Fruit fly (Drosophila melanogaster) whole organism, prepupa: Measurements from ENCODE around the gene CG17107.

ENCODE experiments used
- Blimp-1 ChIP-seq: fragments of 200-800 bp; sonication (Bioruptor generic); optimal IDR thresholded peaks from 3 replicates; lab custom pipeline; 2017; ENCODE audit warnings: missing biosample characterization, missing genetic modification characterization, mild to moderate bottlenecking, moderate library complexity, missing genetic modification reagents
- CG10631 ChIP-seq: fragments of 200-800 bp; sonication (Bioruptor generic); optimal IDR thresholded peaks from 2 replicates; lab custom pipeline; 2016; ENCODE audit warnings: missing biosample characterization, missing genetic modification characterization
- CG10669 ChIP-seq: fragments of 200-800 bp; sonication (Bioruptor generic); optimal IDR thresholded peaks from 3 replicates; lab custom pipeline; 2018; ENCODE audit warnings: missing biosample characterization, mild to moderate bottlenecking, missing genetic modification characterization, moderate library complexity
- CG11294 ChIP-seq: fragments of 200-800 bp; sonication (Bioruptor generic); IDR thresholded peaks from 2 replicates; pipeline ENCODE4 v1.3.6; 2022; ENCODE audit warnings: missing biosample characterization, missing genetic modification characterization
- CG11902 ChIP-seq: fragments of 200-800 bp; sonication (Bioruptor generic); optimal IDR thresholded peaks from 3 replicates; lab custom pipeline; 2016; ENCODE audit warnings: missing biosample characterization, missing genetic modification characterization
- CG15336 ChIP-seq: fragments of 200-800 bp; sonication (Bioruptor generic); IDR thresholded peaks from 2 replicates; pipeline ENCODE4 v1.3.6; 2022; ENCODE audit warnings: missing biosample characterization, missing genetic modification characterization
- CG1621 ChIP-seq: fragments of 200-800 bp; sonication (Bioruptor generic); optimal IDR thresholded peaks from 3 replicates; lab custom pipeline; 2018; ENCODE audit warnings: missing biosample characterization, mild to moderate bottlenecking, missing genetic modification characterization
- CG16779 ChIP-seq: fragments of 200-800 bp; sonication (Bioruptor generic); optimal IDR thresholded peaks from 3 replicates; lab custom pipeline; 2017; ENCODE audit warnings: missing biosample characterization, mild to moderate bottlenecking, missing genetic modification characterization
- CG3032 ChIP-seq: fragments of 200-800 bp; optimal IDR thresholded peaks from 2 replicates; lab custom pipeline; 2019; ENCODE audit warnings: missing biosample characterization, mild to moderate bottlenecking, missing genetic modification characterization, moderate library complexity
- CG31627 ChIP-seq: fragments of 200-800 bp; sonication (Bioruptor generic); optimal IDR thresholded peaks from 3 replicates; lab custom pipeline; 2016; ENCODE audit warnings: missing biosample characterization, missing genetic modification characterization
- CG32006 ChIP-seq: fragments of 200-800 bp; sonication (Bioruptor generic); optimal IDR thresholded peaks from 3 replicates; lab custom pipeline; 2017; ENCODE audit warnings: missing biosample characterization, mild to moderate bottlenecking, missing genetic modification characterization
- CG34406 ChIP-seq: fragments of 200-800 bp; sonication (Bioruptor generic); optimal IDR thresholded peaks from 3 replicates; lab custom pipeline; 2016; ENCODE audit warnings: missing biosample characterization, missing genetic modification characterization
- CG3919 ChIP-seq: fragments of 200-800 bp; sonication (Bioruptor generic); optimal IDR thresholded peaks from 3 replicates; lab custom pipeline; 2016; ENCODE audit warnings: missing biosample characterization, missing genetic modification characterization
- CG4318 ChIP-seq: fragments of 200-800 bp; sonication (Bioruptor generic); optimal IDR thresholded peaks from 3 replicates; lab custom pipeline; 2017; ENCODE audit warnings: missing biosample characterization, mild to moderate bottlenecking, missing genetic modification characterization
- CG6163 ChIP-seq: fragments of 200-800 bp; sonication (Bioruptor generic); IDR thresholded peaks from 3 replicates; pipeline ENCODE4 v1.3.6; 2022; ENCODE audit warnings: missing biosample characterization, missing genetic modification characterization
- CG6276 ChIP-seq: fragments of 200-800 bp; sonication (Bioruptor generic); optimal IDR thresholded peaks from 2 replicates; lab custom pipeline; 2017; ENCODE audit warnings: missing biosample characterization, mild to moderate bottlenecking, missing genetic modification characterization
- CG6792 ChIP-seq: fragments of 200-800 bp; sonication (Bioruptor generic); optimal IDR thresholded peaks from 3 replicates; lab custom pipeline; 2016; ENCODE audit warnings: missing biosample characterization, missing genetic modification characterization
- CG6854 ChIP-seq: fragments of 200-800 bp; sonication (Bioruptor generic); optimal IDR thresholded peaks from 2 replicates; lab custom pipeline; 2017; ENCODE audit warnings: missing biosample characterization, mild to moderate bottlenecking, missing genetic modification characterization
- CG7368 ChIP-seq: fragments of 200-800 bp; sonication (Bioruptor generic); optimal IDR thresholded peaks from 3 replicates; lab custom pipeline; 2016; ENCODE audit warnings: missing biosample characterization, missing genetic modification characterization
- CG8119 ChIP-seq: fragments of 200-800 bp; sonication (Bioruptor generic); IDR thresholded peaks from 3 replicates; pipeline ENCODE4 v1.3.6; 2022; ENCODE audit warnings: missing biosample characterization, missing genetic modification characterization
- CG8319 ChIP-seq: fragments of 200-800 bp; sonication (Bioruptor generic); optimal IDR thresholded peaks from 3 replicates; lab custom pipeline; 2016; ENCODE audit warnings: missing biosample characterization, missing genetic modification characterization
- CG9139 ChIP-seq: fragments of 200-800 bp; sonication (Bioruptor generic); optimal IDR thresholded peaks from 3 replicates; lab custom pipeline; 2017; ENCODE audit warnings: missing biosample characterization, mild to moderate bottlenecking, missing genetic modification characterization
- Eip75B ChIP-seq: fragments of 200-800 bp; sonication (Bioruptor generic); optimal IDR thresholded peaks from 3 replicates; lab custom pipeline; 2016; ENCODE audit warnings: missing biosample characterization, missing genetic modification characterization
- Eip78C ChIP-seq: fragments of 200-800 bp; sonication (Bioruptor generic); peaks from one replicate; lab custom pipeline; 2016; ENCODE audit warnings: missing biosample characterization, missing genetic modification characterization
- Eip93F ChIP-seq: fragments of 200-800 bp; sonication (Bioruptor generic); optimal IDR thresholded peaks from 2 replicates; lab custom pipeline; 2016; ENCODE audit warnings: missing biosample characterization, mild to moderate bottlenecking, missing genetic modification characterization
- Ets21C ChIP-seq: fragments of 200-800 bp; sonication (Bioruptor generic); optimal IDR thresholded peaks from 3 replicates; lab custom pipeline; 2016; ENCODE audit warnings: missing biosample characterization, missing genetic modification characterization
- Ets96B ChIP-seq: fragments of 200-800 bp; optimal IDR thresholded peaks from 2 replicates; lab custom pipeline; 2019; ENCODE audit warnings: missing biosample characterization, mild to moderate bottlenecking, missing genetic modification characterization, moderate library complexity
- Gug ChIP-seq: fragments of 200-800 bp; sonication (Bioruptor generic); IDR thresholded peaks from 2 replicates; pipeline ENCODE4 v1.3.6; 2022; ENCODE audit warnings: missing biosample characterization, missing genetic modification characterization
- Hr38 ChIP-seq: sonication (Bioruptor generic); optimal IDR thresholded peaks from 2 replicates; lab custom pipeline; 2016; ENCODE audit warnings: missing biosample characterization, missing genetic modification characterization
- Hr39 ChIP-seq: fragments of 200-800 bp; sonication (Bioruptor generic); optimal IDR thresholded peaks from 2 replicates; lab custom pipeline; 2016; ENCODE audit warnings: missing biosample characterization, missing genetic modification characterization
- Lpt ChIP-seq: fragments of 200-800 bp; sonication (Bioruptor generic); optimal IDR thresholded peaks from 3 replicates; lab custom pipeline; 2016; ENCODE audit warnings: missing biosample characterization, missing genetic modification characterization
- Met ChIP-seq: fragments of 200-800 bp; sonication (Bioruptor generic); optimal IDR thresholded peaks from 3 replicates; lab custom pipeline; 2016; ENCODE audit warnings: missing biosample characterization, missing genetic modification characterization
- OdsH ChIP-seq: fragments of 200-800 bp; sonication (Bioruptor generic); optimal IDR thresholded peaks from 3 replicates; lab custom pipeline; 2016; ENCODE audit warnings: missing biosample characterization, missing genetic modification characterization
- Sox102F ChIP-seq: fragments of 200-800 bp; sonication (Bioruptor generic); optimal IDR thresholded peaks from 2 replicates; lab custom pipeline; 2016; ENCODE audit warnings: missing biosample characterization, mild to moderate bottlenecking, missing genetic modification characterization
- Sox14 ChIP-seq: fragments of 200-800 bp; sonication (Bioruptor generic); optimal IDR thresholded peaks from 3 replicates; lab custom pipeline; 2016; ENCODE audit warnings: missing biosample characterization, missing genetic modification characterization
- Sox15 ChIP-seq: fragments of 200-800 bp; sonication (Bioruptor generic); optimal IDR thresholded peaks from 3 replicates; lab custom pipeline; 2016; ENCODE audit warnings: missing biosample characterization, missing genetic modification characterization
- achi ChIP-seq: fragments of 200-800 bp; sonication (Bioruptor generic); optimal IDR thresholded peaks from 3 replicates; lab custom pipeline; 2016; ENCODE audit warnings: missing biosample characterization, missing genetic modification characterization
- acj6 ChIP-seq: fragments of 200-800 bp; sonication (Bioruptor generic); optimal IDR thresholded peaks from 3 replicates; lab custom pipeline; 2016; ENCODE audit warnings: missing biosample characterization, missing genetic modification characterization
- cyc ChIP-seq: fragments of 200-800 bp; sonication (Bioruptor generic); optimal IDR thresholded peaks from 3 replicates; lab custom pipeline; 2016; ENCODE audit warnings: missing biosample characterization, missing genetic modification characterization
- dac ChIP-seq: fragments of 200-800 bp; sonication (Bioruptor generic); optimal IDR thresholded peaks from 2 replicates; lab custom pipeline; 2017; ENCODE audit warnings: missing biosample characterization, mild to moderate bottlenecking, missing genetic modification characterization
- eg ChIP-seq: fragments of 200-800 bp; sonication (Bioruptor generic); IDR thresholded peaks from 3 replicates; pipeline ENCODE4 v1.3.6; 2022; ENCODE audit warnings: missing biosample characterization, missing genetic modification characterization
- fd59A ChIP-seq: fragments of 200-800 bp; sonication (Bioruptor generic); optimal IDR thresholded peaks from 2 replicates; lab custom pipeline; 2017; ENCODE audit warnings: missing biosample characterization, mild to moderate bottlenecking, missing genetic modification characterization, missing genetic modification reagents
- fd85E ChIP-seq: fragments of 200-800 bp; sonication (Bioruptor generic); optimal IDR thresholded peaks from 3 replicates; lab custom pipeline; 2016; ENCODE audit warnings: missing biosample characterization, missing genetic modification characterization
- lz ChIP-seq: fragments of 200-800 bp; sonication (Bioruptor generic); optimal IDR thresholded peaks from 3 replicates; lab custom pipeline; 2016; ENCODE audit warnings: missing biosample characterization, missing genetic modification characterization
- net ChIP-seq: fragments of 200-800 bp; sonication (Bioruptor generic); optimal IDR thresholded peaks from 3 replicates; lab custom pipeline; 2016; ENCODE audit warnings: missing biosample characterization, missing genetic modification characterization
- salr ChIP-seq, 2 experiments: fragments of 200-800 bp; sonication (Bioruptor generic); optimal IDR thresholded peaks; 3 replicates each; lab custom pipeline; 2016 to 2018; ENCODE audit warnings: missing biosample characterization in 2 of 2, missing genetic modification characterization in 2 of 2, mild to moderate bottlenecking in 1 of 2
- spab ChIP-seq: fragments of 200-800 bp; sonication (Bioruptor generic); optimal IDR thresholded peaks from 2 replicates; lab custom pipeline; 2017; ENCODE audit warnings: missing biosample characterization, mild to moderate bottlenecking, missing genetic modification characterization, missing genetic modification reagents
- ss ChIP-seq, 2 experiments: fragments of 200-800 bp; sonication (Bioruptor generic); optimal IDR thresholded peaks; 2 replicates in 1 of 2; 3 replicates in 1 of 2; lab custom pipeline; 2017 to 2018; ENCODE audit warnings: mild to moderate bottlenecking in 2 of 2, missing biosample characterization in 2 of 2, missing genetic modification characterization in 2 of 2, moderate library complexity in 1 of 2
- svp ChIP-seq: fragments of 200-800 bp; sonication (Bioruptor generic); peaks from one replicate; lab custom pipeline; 2016; ENCODE audit warnings: missing biosample characterization, missing genetic modification characterization
- topi ChIP-seq: fragments of 200-800 bp; sonication (Bioruptor generic); optimal IDR thresholded peaks from 3 replicates; lab custom pipeline; 2016; ENCODE audit warnings: missing biosample characterization, missing genetic modification characterization
- vri ChIP-seq: fragments of 200-800 bp; sonication (Bioruptor generic); optimal IDR thresholded peaks from 3 replicates; lab custom pipeline; 2016; ENCODE audit warnings: missing biosample characterization, mild to moderate bottlenecking, missing genetic modification characterization

CG17107 gene

DNA sequence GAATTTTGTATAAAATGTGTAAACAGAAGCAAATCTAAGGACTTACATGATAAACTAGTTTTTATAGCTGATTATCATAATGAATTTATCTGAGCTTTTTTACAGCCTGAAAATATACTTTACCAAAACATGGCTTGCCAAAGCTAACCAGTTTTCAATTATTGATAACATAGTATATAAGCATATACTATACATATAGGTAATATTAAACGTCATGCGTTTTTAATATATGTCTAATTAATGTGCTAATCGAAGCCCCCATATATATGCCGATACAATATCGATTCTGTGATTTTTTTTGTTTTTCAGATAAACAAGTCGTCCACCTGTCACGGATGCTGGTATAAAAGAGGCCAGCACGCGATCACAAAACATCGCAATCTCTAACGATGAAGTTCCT, at the start of gene CG17107:
TSS of gene CG17107 (plus strand) at position 301 of the 400 bp plus-strand sequence.
- TF ChIP-seq CG16779 (no peak), CG11294 (no peak), CG8119 (GFP tag; lab: Robert Waterston, UW) (no peak)

DNA sequence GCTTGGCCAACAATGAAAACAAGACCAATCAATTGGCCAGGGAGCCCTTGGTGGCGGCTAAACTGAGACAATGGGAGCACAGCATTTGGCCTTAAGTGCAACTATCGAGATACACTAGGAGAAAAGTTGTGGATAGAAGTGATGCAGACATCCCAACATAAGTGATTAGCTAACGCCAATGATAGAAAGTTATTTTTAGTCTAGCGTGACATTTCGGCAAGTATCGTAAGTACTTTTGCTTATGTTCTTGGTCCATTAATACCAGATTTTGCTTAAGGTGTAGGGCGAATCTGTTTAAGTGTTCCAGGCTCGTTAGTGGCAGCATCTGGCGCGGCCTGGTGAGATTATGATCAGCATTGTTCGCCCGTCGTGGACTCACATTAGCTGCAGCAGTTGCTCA, 49.0 kb upstream of the CG17107 start:
- TF ChIP-seq CG10631 (GFP tag; lab: Kevin White, UChicago) (peak; percentile 42), CG4318 (no peak), topi (GFP tag; lab: Kevin White, UChicago) (peak; percentile 14), eg (GFP tag; lab: Robert Waterston, UW) (no peak), salr (GFP tag; optimal IDR thresholded peaks at IDR 0.05; lab: Kevin White, UChicago) (peak in 1 of 2 experiments; percentile 7), CG11294 (no peak), lz (GFP tag; lab: Kevin White, UChicago) (peak; percentile 15), Blimp-1 (GFP tag; lab: Kevin White, UChicago) (no peak), Met (GFP tag; lab: Kevin White, UChicago) (peak; percentile 43), CG3032 (tag; lab: Kevin White, UChicago) (no peak), Gug (GFP tag; lab: Robert Waterston, UW) (no peak), CG6792 (GFP tag; lab: Kevin White, UChicago) (peak; percentile 19), CG7368 (GFP tag; lab: Kevin White, UChicago) (no peak), CG32006 (GFP tag; lab: Kevin White, UChicago) (no peak), fd85E (GFP tag; lab: Kevin White, UChicago) (no peak), CG8319 (GFP tag; lab: Kevin White, UChicago) (no peak), CG15336 (GFP tag; lab: Robert Waterston, UW) (no peak), Hr39 (GFP tag; lab: Kevin White, UChicago) (peak; percentile 19), CG16779 (no peak), CG6163 (GFP tag; lab: Robert Waterston, UW) (peak; percentile 58; the same call in 1 of the 3 replicates), svp (peak; percentile 54), CG10669 (GFP tag; lab: Kevin White, UChicago) (peak; percentile 36), CG11902 (peak; percentile 3), Sox102F (peak; percentile 24), dac (GFP tag; lab: Kevin White, UChicago) (no peak), CG3919 (GFP tag; lab: Kevin White, UChicago) (peak; percentile 46), Eip78C (GFP tag; lab: Kevin White, UChicago) (peak; percentile 84), Ets96B (peak; percentile 55), acj6 (GFP tag; lab: Kevin White, UChicago) (peak; percentile 5), Sox15 (GFP tag; lab: Kevin White, UChicago) (peak; percentile 12), OdsH (GFP tag; lab: Kevin White, UChicago) (peak; percentile 21), Sox14 (GFP tag; lab: Kevin White, UChicago) (peak; percentile 16), ss (GFP tag; optimal IDR thresholded peaks at IDR 0.05; lab: Kevin White, UChicago) (peak in 1 of 2 experiments; percentile 20), CG34406 (GFP tag; lab: Kevin White, UChicago) (peak; percentile 23), Hr38 (GFP tag; lab: Kevin White, UChicago) (no peak), fd59A (GFP tag; lab: Kevin White, UChicago) (peak; percentile 0), spab (peak; percentile 16), Eip93F (no peak), Lpt (GFP tag; lab: Kevin White, UChicago) (no peak), CG31627 (GFP tag; lab: Kevin White, UChicago) (peak; percentile 8), CG6854 (GFP tag; lab: Kevin White, UChicago) (no peak), CG6276 (GFP tag; lab: Kevin White, UChicago) (no peak), CG9139 (GFP tag; lab: Kevin White, UChicago) (no peak), CG1621 (tag; lab: Kevin White, UChicago) (peak; percentile 27), Eip75B (GFP tag; lab: Kevin White, UChicago) (peak; percentile 14), cyc (peak; percentile 38), net (no peak), achi (GFP tag; lab: Kevin White, UChicago) (peak; percentile 27), Ets21C (GFP tag; lab: Kevin White, UChicago) (no peak), vri (no peak)
